Worm (Caenorhabditis elegans) whole organism, L3 larva: Measurements from ENCODE around the gene del-1.

Source experiments
- ama-1 ChIP-seq: fragments of 150-350 bp; optimal IDR thresholded peaks from 2 replicates; lab custom pipeline; 2018
- ceh-82 ChIP-seq: fragments of 150-350 bp; optimal IDR thresholded peaks from 2 replicates; lab custom pipeline; 2014; ENCODE audit warnings: missing biosample characterization, missing genetic modification characterization
- fkh-10 ChIP-seq: sonication (generic microtip); optimal IDR thresholded peaks from 2 replicates; lab custom pipeline; 2017; ENCODE audit warnings: missing biosample characterization, missing genetic modification reagents, missing genetic modification characterization
- fkh-2 ChIP-seq: fragments of 150-350 bp; optimal IDR thresholded peaks from 2 replicates; lab custom pipeline; 2014; ENCODE audit warnings: missing biosample characterization, missing genetic modification reagents, missing genetic modification characterization
- nhr-28 ChIP-seq: fragments of 150-350 bp; optimal IDR thresholded peaks from 2 replicates; lab custom pipeline; 2014; ENCODE audit warnings: missing biosample characterization, missing genetic modification characterization

DNA sequence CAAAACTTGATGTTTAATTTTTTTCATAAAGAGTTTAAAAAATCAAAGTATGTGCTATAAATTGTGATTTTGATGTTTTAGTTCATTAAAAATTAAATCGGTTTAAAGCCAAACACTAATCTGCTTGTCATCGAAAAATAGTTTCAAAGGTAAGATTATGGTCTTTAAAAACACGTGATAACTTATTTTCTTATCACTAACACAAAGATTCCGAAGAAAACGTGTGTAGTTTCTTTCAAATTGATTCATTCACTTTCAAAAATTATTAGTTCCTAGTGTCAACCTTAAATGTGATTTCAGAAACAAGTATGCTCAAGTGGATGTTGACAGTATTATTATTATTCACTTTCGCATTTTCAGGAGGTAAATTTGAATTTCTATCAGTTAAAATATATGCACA, 11.9 kb upstream of the del-1 start, which contains the start of gene E02H4.7:
- TF ChIP-seq ceh-82 (tag; lab: Kevin White, UChicago) (no peak), nhr-28 (tag; lab: Kevin White, UChicago) (no peak), fkh-2 (tag; lab: Kevin White, UChicago) (no peak), ama-1 (lab: Kevin White, UChicago) (no peak), fkh-10 (GFP tag; lab: Kevin White, UChicago) (no peak)
